Worm (Caenorhabditis elegans): ENCODE results near the gene itsn-1.

DNA sequence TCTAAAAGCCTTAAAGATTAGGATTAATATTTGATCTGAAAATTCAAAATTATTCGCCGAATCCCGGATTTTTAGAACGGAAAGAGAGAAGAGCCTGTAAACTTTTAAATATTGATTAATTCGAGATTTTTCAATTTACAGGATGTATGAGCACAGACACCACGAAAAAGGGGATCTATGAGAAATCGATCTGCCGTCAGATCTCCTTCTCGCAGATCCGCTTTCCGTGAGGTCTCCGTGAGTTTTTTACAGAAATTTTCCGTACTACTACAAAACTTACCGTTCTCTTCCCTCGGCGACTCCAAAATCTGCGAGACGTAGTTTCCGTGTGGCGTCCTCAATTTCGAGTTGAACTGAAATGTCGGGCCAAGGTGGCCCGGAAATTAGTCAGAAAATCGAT is 11.3 kb upstream of the itsn-1 start:
- TF ChIP-seq nhr-12 (tag; optimal IDR thresholded peaks at IDR 0.05) (no peak), unc-62 (GFP tag; optimal IDR thresholded peaks at IDR 0.05) (no peak), pha-4 (tag; optimal IDR thresholded peaks at IDR 0.05) (no peak), sptf-1 (tag; optimal IDR thresholded peaks at IDR 0.05) (no peak), nhr-28 (tag; optimal IDR thresholded peaks at IDR 0.05) (no peak), flh-1 (GFP tag; optimal IDR thresholded peaks at IDR 0.05) (no peak), elt-3 (tag; optimal IDR thresholded peaks at IDR 0.05) (no peak), snpc-4 (tag; optimal IDR thresholded peaks at IDR 0.05) (no peak), unc-120 (tag; optimal IDR thresholded peaks at IDR 0.05; ENCODE audit: poor library complexity, severe bottlenecking) (no peak), unc-39 (tag; optimal IDR thresholded peaks at IDR 0.05) (no peak), lin-13 (tag; optimal IDR thresholded peaks at IDR 0.05) (no peak)
